Worm (Caenorhabditis elegans): ENCODE measurements around the gene M153.5.

The M153.5 gene

ce11 chrX:12174686-12175404 lies 31.1 kb downstream of the M153.5 start:
- no peak for TF ChIP-seq unc-62 (GFP tag; optimal IDR thresholded peaks at IDR 0.05)

ce11 chrX:12175667-12176278 lies 32.0 kb downstream of the M153.5 start:
- TF ChIP-seq unc-62 (GFP tag; optimal IDR thresholded peaks at IDR 0.05) = no peak

ce11 chrX:12176394-12176793 lies 32.6 kb downstream of the M153.5 start:
- TF ChIP-seq unc-62 (GFP tag; optimal IDR thresholded peaks at IDR 0.05) = no peak

ce11 chrX:12176873-12177293 lies 33.1 kb downstream of the M153.5 start:
- no peak for TF ChIP-seq unc-62 (GFP tag; optimal IDR thresholded peaks at IDR 0.05)

- no peak for TF ChIP-seq unc-62 (GFP tag; optimal IDR thresholded peaks at IDR 0.05)
These were observed 33.7 kb downstream of the M153.5 start for ce11 chrX:12177521-12177920.

ce11 chrX:12178351-12179089 lies 34.7 kb downstream of the M153.5 start:
- no peak for TF ChIP-seq unc-62 (GFP tag; optimal IDR thresholded peaks at IDR 0.05)

ce11 chrX:12179090-12179488 lies 35.3 kb downstream of the M153.5 start:
- no peak for TF ChIP-seq unc-62 (GFP tag; optimal IDR thresholded peaks at IDR 0.05)

- no peak for TF ChIP-seq unc-62 (GFP tag; optimal IDR thresholded peaks at IDR 0.05)
These were observed 36.1 kb downstream of the M153.5 start for ce11 chrX:12179817-12180384.

ce11 chrX:12180681-12181080 lies 36.9 kb downstream of the M153.5 start:
- no peak for TF ChIP-seq unc-62 (GFP tag; optimal IDR thresholded peaks at IDR 0.05)

- no peak for TF ChIP-seq unc-62 (GFP tag; optimal IDR thresholded peaks at IDR 0.05)
These were observed 37.8 kb downstream of the M153.5 start for ce11 chrX:12181606-12182005.

ce11 chrX:12182684-12183477 lies 39.1 kb downstream of the M153.5 start:
- TF ChIP-seq unc-62 (GFP tag; optimal IDR thresholded peaks at IDR 0.05) = no peak

- TF ChIP-seq unc-62 (GFP tag; optimal IDR thresholded peaks at IDR 0.05) = no peak
These were observed 40.6 kb downstream of the M153.5 start for ce11 chrX:12184393-12184792.

ce11 chrX:12185847-12186559 lies 42.2 kb downstream of the M153.5 start:
- TF ChIP-seq unc-62 (GFP tag; optimal IDR thresholded peaks at IDR 0.05) = no peak

ce11 chrX:12186592-12186991 lies 42.8 kb downstream of the M153.5 start:
- TF ChIP-seq unc-62 (GFP tag; optimal IDR thresholded peaks at IDR 0.05) = no peak

Data from whole organism, dauer.